Worm (Caenorhabditis elegans) whole organism, L1 larva: ENCODE data around the gene Y57G11B.3.
A peak's percentile ranks its signal among the peaks of the same experiment; 100 is the strongest.

ENCODE experiments used
- C04F5.9 ChIP-seq: sonication (generic microtip); optimal IDR thresholded peaks from 2 replicates; lab custom pipeline; 2016; ENCODE audit warnings: missing genetic modification characterization, missing compliant biosample characterization
- aha-1 ChIP-seq: fragments of 150-350 bp; optimal IDR thresholded peaks from 2 replicates; lab custom pipeline; 2014; ENCODE audit warnings: missing biosample characterization, missing genetic modification characterization
- aly-2 ChIP-seq: fragments of 150-350 bp; optimal IDR thresholded peaks from 2 replicates; lab custom pipeline; 2014; ENCODE audit warnings: missing biosample characterization, missing genetic modification characterization
- ama-1 ChIP-seq: fragments of 150-350 bp; optimal IDR thresholded peaks from 2 replicates; lab custom pipeline; 2014
- blmp-1 ChIP-seq: fragments of 150-350 bp; optimal IDR thresholded peaks from 2 replicates; lab custom pipeline; 2014; ENCODE audit warnings: missing biosample characterization, missing genetic modification characterization
- ceh-8 ChIP-seq: fragments of 200-800 bp; sonication (Bioruptor generic); optimal IDR thresholded peaks from 2 replicates; lab custom pipeline; 2018; ENCODE audit warnings: mild to moderate bottlenecking, missing genetic modification characterization, moderate library complexity, missing compliant biosample characterization
- ceh-82 ChIP-seq, 3 experiments: fragments of 150-350 bp in 1 of 3; sonication (generic microtip) in 2 of 3; optimal IDR thresholded peaks; 2 replicates each; lab custom pipeline; 2014 to 2017; ENCODE audit warnings: missing biosample characterization in 3 of 3, missing genetic modification characterization in 3 of 3
- ceh-88 ChIP-seq: fragments of 200-800 bp; sonication (Bioruptor generic); IDR thresholded peaks from 2 replicates; pipeline ENCODE4 v1.3.6; 2022; ENCODE audit warnings: missing genetic modification characterization, missing compliant biosample characterization
- ceh-90 ChIP-seq: sonication (generic microtip); optimal IDR thresholded peaks from 2 replicates; lab custom pipeline; 2016; ENCODE audit warnings: missing genetic modification characterization, missing compliant biosample characterization
- ces-1 ChIP-seq: fragments of 150-350 bp; optimal IDR thresholded peaks from 2 replicates; lab custom pipeline; 2014; ENCODE audit warnings: missing biosample characterization, missing genetic modification reagents, missing genetic modification characterization
- dsc-1 ChIP-seq: sonication (generic microtip); optimal IDR thresholded peaks from 2 replicates; lab custom pipeline; 2016; ENCODE audit warnings: mild to moderate bottlenecking, missing genetic modification characterization, missing compliant biosample characterization
- efl-1 ChIP-seq, 4 experiments: fragments of 150-350 bp; optimal IDR thresholded peaks in 3 of 4; peaks in 1 of 4; 1 replicate in 1 of 4; 2 replicates in 3 of 4; lab custom pipeline; 2014; ENCODE audit warnings: missing biosample characterization in 2 of 4, missing genetic modification characterization in 2 of 4, missing genetic modification reagents in 2 of 4
- egl-13 ChIP-seq: sonication (generic microtip); optimal IDR thresholded peaks from 2 replicates; lab custom pipeline; 2016; ENCODE audit warnings: missing genotype, missing genetic modification reagents, missing genetic modification characterization, missing compliant biosample characterization
- egl-27 ChIP-seq, 2 experiments: fragments of 150-350 bp in 1 of 2; sonication (generic microtip); optimal IDR thresholded peaks; 3 replicates each; lab custom pipeline; 2017 to 2018; ENCODE audit warnings: missing biosample characterization in 2 of 2, missing genetic modification characterization in 2 of 2, missing genetic modification reagents in 2 of 2
- fkh-10 ChIP-seq: sonication (generic microtip); optimal IDR thresholded peaks from 2 replicates; lab custom pipeline; 2017; ENCODE audit warnings: missing biosample characterization, missing genetic modification reagents, missing genetic modification characterization
- fkh-4 ChIP-seq: sonication (generic microtip); optimal IDR thresholded peaks from 2 replicates; lab custom pipeline; 2016; ENCODE audit warnings: missing compliant biosample characterization, missing genetic modification characterization, borderline replicate concordance
- fkh-8 ChIP-seq: sonication (generic microtip); optimal IDR thresholded peaks from 2 replicates; lab custom pipeline; 2016; ENCODE audit warnings: mild to moderate bottlenecking, missing genetic modification characterization, missing compliant biosample characterization
- fos-1 ChIP-seq: fragments of 150-350 bp; optimal IDR thresholded peaks from 2 replicates; lab custom pipeline; 2014; ENCODE audit warnings: missing biosample characterization, missing genetic modification characterization
- grh-1 ChIP-seq: fragments of 200-800 bp; sonication (Bioruptor generic); IDR thresholded peaks from 2 replicates; pipeline ENCODE4 v1.3.6; 2022; ENCODE audit warnings: missing genetic modification reagents, missing genetic modification characterization, missing compliant biosample characterization
- hlh-17 ChIP-seq: fragments of 200-800 bp; sonication (Bioruptor generic); optimal IDR thresholded peaks from 2 replicates; lab custom pipeline; 2018; ENCODE audit warnings: missing genetic modification characterization, mild to moderate bottlenecking, missing compliant biosample characterization, moderate library complexity, borderline replicate concordance
- hlh-4 ChIP-seq: sonication (generic microtip); optimal IDR thresholded peaks from 2 replicates; lab custom pipeline; 2016; ENCODE audit warnings: mild to moderate bottlenecking, missing genetic modification characterization, missing compliant biosample characterization
- hpl-2 ChIP-seq: fragments of 150-350 bp; optimal IDR thresholded peaks from 2 replicates; lab custom pipeline; 2014; ENCODE audit warnings: missing biosample characterization, missing genetic modification reagents, missing genetic modification characterization
- isw-1 ChIP-seq: fragments of 200-800 bp; sonication (Bioruptor generic); IDR thresholded peaks from 2 replicates; pipeline ENCODE4 v1.3.6; 2022; ENCODE audit warnings: missing genetic modification characterization, missing compliant biosample characterization
- jun-1 ChIP-seq: fragments of 150-350 bp; optimal IDR thresholded peaks from 2 replicates; lab custom pipeline; 2014; ENCODE audit warnings: missing biosample characterization, missing genetic modification reagents, missing genetic modification characterization
- lin-14 ChIP-seq: fragments of 200-800 bp; sonication (Bioruptor generic); optimal IDR thresholded peaks from 2 replicates; lab custom pipeline; 2018; ENCODE audit warnings: mild to moderate bottlenecking, missing genetic modification characterization, moderate library complexity, missing compliant biosample characterization
- lin-35 ChIP-seq, 2 experiments: fragments of 150-350 bp; optimal IDR thresholded peaks; 2 replicates each; lab custom pipeline; 2014; ENCODE audit warnings: missing biosample characterization in 2 of 2, missing genetic modification characterization in 2 of 2, missing genetic modification reagents in 2 of 2
- lin-39 ChIP-seq: fragments of 150-350 bp; optimal IDR thresholded peaks from 2 replicates; lab custom pipeline; 2014; ENCODE audit warnings: missing biosample characterization, missing genetic modification reagents, missing genetic modification characterization
- lsy-2 ChIP-seq, 2 experiments: fragments of 150-350 bp; optimal IDR thresholded peaks; 2 replicates each; lab custom pipeline; 2014; ENCODE audit warnings: missing biosample characterization in 2 of 2, missing genetic modification characterization in 2 of 2
- mdl-1 ChIP-seq, 2 experiments: fragments of 150-350 bp; optimal IDR thresholded peaks; 2 replicates each; lab custom pipeline; 2014 to 2017; ENCODE audit warnings: missing biosample characterization in 2 of 2, missing genetic modification characterization in 2 of 2, inconsistent platforms in 1 of 2
- nhr-11 ChIP-seq: fragments of 150-350 bp; optimal IDR thresholded peaks from 2 replicates; lab custom pipeline; 2014; ENCODE audit warnings: missing biosample characterization, missing genetic modification characterization
- nhr-12 ChIP-seq: sonication (generic microtip); optimal IDR thresholded peaks from 2 replicates; lab custom pipeline; 2017; ENCODE audit warnings: missing biosample characterization, missing genetic modification characterization
- nhr-20 ChIP-seq: sonication (generic microtip); optimal IDR thresholded peaks from 2 replicates; lab custom pipeline; 2016; ENCODE audit warnings: mild to moderate bottlenecking, missing genetic modification characterization, missing compliant biosample characterization
- nhr-237 ChIP-seq: fragments of 150-350 bp; optimal IDR thresholded peaks from 2 replicates; lab custom pipeline; 2014; ENCODE audit warnings: missing biosample characterization, missing genetic modification characterization
- nhr-47 ChIP-seq: sonication (generic microtip); optimal IDR thresholded peaks from 2 replicates; lab custom pipeline; 2016; ENCODE audit warnings: mild to moderate bottlenecking, missing genetic modification characterization, moderate library complexity, missing compliant biosample characterization
- nhr-71 ChIP-seq: sonication (generic microtip); optimal IDR thresholded peaks from 2 replicates; lab custom pipeline; 2016; ENCODE audit warnings: mild to moderate bottlenecking, missing genetic modification characterization, moderate library complexity, missing compliant biosample characterization
- nhr-76 ChIP-seq: sonication (generic microtip); optimal IDR thresholded peaks from 2 replicates; lab custom pipeline; 2017; ENCODE audit warnings: missing biosample characterization, missing genetic modification characterization
- nhr-90 ChIP-seq: sonication (generic microtip); optimal IDR thresholded peaks from 2 replicates; lab custom pipeline; 2016; ENCODE audit warnings: mild to moderate bottlenecking, missing genetic modification characterization, missing compliant biosample characterization; ENCODE audit not compliant: poor library complexity
- pax-3 ChIP-seq: fragments of 200-800 bp; sonication (Bioruptor generic); optimal IDR thresholded peaks from 2 replicates; lab custom pipeline; 2018; ENCODE audit warnings: mild to moderate bottlenecking, missing genetic modification characterization, moderate library complexity, missing compliant biosample characterization
- pqm-1 ChIP-seq: sonication (generic microtip); optimal IDR thresholded peaks from 3 replicates; lab custom pipeline; 2017; ENCODE audit warnings: missing biosample characterization, missing genetic modification characterization
- rnt-1 ChIP-seq: sonication (generic microtip); optimal IDR thresholded peaks from 2 replicates; lab custom pipeline; 2016; ENCODE audit warnings: mild to moderate bottlenecking, missing genetic modification characterization, moderate library complexity, missing compliant biosample characterization
- skn-1 ChIP-seq: fragments of 150-350 bp; optimal IDR thresholded peaks from 2 replicates; lab custom pipeline; 2014; ENCODE audit warnings: missing biosample characterization, missing genetic modification characterization
- snpc-4 ChIP-seq: fragments of 150-350 bp; optimal IDR thresholded peaks from 2 replicates; lab custom pipeline; 2014; ENCODE audit warnings: missing biosample characterization, missing genetic modification characterization
- sox-4 ChIP-seq: sonication (generic microtip); optimal IDR thresholded peaks from 2 replicates; lab custom pipeline; 2016; ENCODE audit warnings: missing genetic modification characterization, missing compliant biosample characterization
- sptf-1 ChIP-seq: fragments of 150-350 bp; optimal IDR thresholded peaks from 2 replicates; lab custom pipeline; 2014; ENCODE audit warnings: missing biosample characterization, missing genetic modification characterization
- sup-37 ChIP-seq: fragments of 200-800 bp; sonication (Bioruptor generic); optimal IDR thresholded peaks from 2 replicates; lab custom pipeline; 2018; ENCODE audit warnings: mild to moderate bottlenecking, missing genetic modification characterization, missing compliant biosample characterization
- tlp-1 ChIP-seq: fragments of 150-350 bp; optimal IDR thresholded peaks from 2 replicates; lab custom pipeline; 2014; ENCODE audit warnings: missing biosample characterization, missing genetic modification characterization
- unc-30 ChIP-seq: sonication (generic microtip); optimal IDR thresholded peaks from 2 replicates; lab custom pipeline; 2017; ENCODE audit warnings: missing biosample characterization, missing genetic modification characterization
- unc-98 ChIP-seq: fragments of 200-800 bp; sonication (Bioruptor generic); IDR thresholded peaks from 2 replicates; pipeline ENCODE4 v1.3.6; 2022; ENCODE audit warnings: missing genetic modification characterization, missing compliant biosample characterization
- vab-15 ChIP-seq: sonication (generic microtip); optimal IDR thresholded peaks from 2 replicates; lab custom pipeline; 2017; ENCODE audit warnings: missing genotype, mild to moderate bottlenecking, missing genetic modification characterization, missing compliant biosample characterization
- xbp-1 ChIP-seq: sonication (generic microtip); optimal IDR thresholded peaks from 2 replicates; lab custom pipeline; 2016; ENCODE audit warnings: missing genetic modification characterization, missing compliant biosample characterization
- ztf-4 ChIP-seq: fragments of 150-350 bp; optimal IDR thresholded peaks from 2 replicates; lab custom pipeline; 2014; ENCODE audit warnings: missing biosample characterization, missing genetic modification characterization

Gene Y57G11B.3

ce11 chrIV:14622109-14622508, 47.9 kb upstream of the Y57G11B.3 start (continued):
- no peak for TF ChIP-seq ztf-4
- TF ChIP-seq vab-15 (tag; lab: Kevin White, UChicago) = no peak
- no peak for TF ChIP-seq lin-35 (GFP tag; optimal IDR thresholded peaks at IDR 0.05; lab: Kevin White, UChicago)
- TF ChIP-seq unc-98 = no peak
- no peak for TF ChIP-seq ces-1 (GFP tag; lab: Kevin White, UChicago)
- TF ChIP-seq lin-39 (tag; lab: Kevin White, UChicago) = no peak
- peak; percentile 21 for TF ChIP-seq jun-1 (tag; lab: Kevin White, UChicago)
- no peak for TF ChIP-seq sptf-1 (tag; lab: Kevin White, UChicago)
- no peak for TF ChIP-seq unc-30 (tag; lab: Kevin White, UChicago)
- no peak for TF ChIP-seq aha-1 (tag; lab: Kevin White, UChicago)
- TF ChIP-seq fkh-8 (tag; lab: Kevin White, UChicago) = peak; percentile 94
- no peak for TF ChIP-seq snpc-4 (tag; lab: Kevin White, UChicago)
- no peak for TF ChIP-seq ama-1 (lab: Kevin White, UChicago)
- peak; percentile 61 for TF ChIP-seq egl-13 (tag; lab: Kevin White, UChicago)
- no peak for TF ChIP-seq nhr-76 (tag; lab: Kevin White, UChicago)
- no peak for TF ChIP-seq ceh-90 (tag; lab: Kevin White, UChicago)
- no peak for TF ChIP-seq nhr-11 (tag; lab: Kevin White, UChicago)
- TF ChIP-seq nhr-47 (tag; lab: Kevin White, UChicago) = peak; percentile 75
- no peak for TF ChIP-seq sup-37
- no peak for TF ChIP-seq aly-2 (tag; lab: Kevin White, UChicago)
- TF ChIP-seq nhr-90 (tag; lab: Kevin White, UChicago) = no peak
- TF ChIP-seq lsy-2 (tag; optimal IDR thresholded peaks at IDR 0.05; lab: Kevin White, UChicago) = peak; percentile 29 to 31
- no peak for TF ChIP-seq nhr-237 (tag; lab: Kevin White, UChicago)
- no peak for TF ChIP-seq hlh-17 (GFP tag; lab: Kevin White, UChicago)
- TF ChIP-seq sox-4 = peak; percentile 47
- peak; percentile 14 for TF ChIP-seq xbp-1 (tag; lab: Kevin White, UChicago)
- peak in 1 of 3 experiments; percentile 58 for TF ChIP-seq ceh-82 (tag; optimal IDR thresholded peaks at IDR 0.05; lab: Kevin White, UChicago)
- no peak for TF ChIP-seq fos-1 (tag; lab: Kevin White, UChicago)
- no peak for TF ChIP-seq C04F5.9 (tag; lab: Kevin White, UChicago)
- TF ChIP-seq skn-1 (tag; lab: Kevin White, UChicago) = no peak
- TF ChIP-seq blmp-1 (tag; lab: Kevin White, UChicago) = no peak
- TF ChIP-seq grh-1 (GFP tag; lab: Robert Waterston, UW) = no peak
- TF ChIP-seq ceh-88 (GFP tag; lab: Robert Waterston, UW) = no peak; the same call in 1 of the 2 replicates
- TF ChIP-seq egl-27 (tag; optimal IDR thresholded peaks at IDR 0.05; lab: Kevin White, UChicago) = no peak
- no peak for TF ChIP-seq mdl-1 (tag; optimal IDR thresholded peaks at IDR 0.05; lab: Kevin White, UChicago)
- no peak for TF ChIP-seq hpl-2 (GFP tag; lab: Kevin White, UChicago)
- no peak for TF ChIP-seq tlp-1 (tag; lab: Kevin White, UChicago)
- no peak for TF ChIP-seq ceh-8 (GFP tag; lab: Kevin White, UChicago)
- TF ChIP-seq hlh-4 (tag; lab: Kevin White, UChicago) = peak; percentile 88
- TF ChIP-seq pqm-1 (tag; lab: Kevin White, UChicago) = no peak
- TF ChIP-seq nhr-12 (tag; lab: Kevin White, UChicago) = no peak
- TF ChIP-seq, all 84 proteins: peak for 20

DNA sequence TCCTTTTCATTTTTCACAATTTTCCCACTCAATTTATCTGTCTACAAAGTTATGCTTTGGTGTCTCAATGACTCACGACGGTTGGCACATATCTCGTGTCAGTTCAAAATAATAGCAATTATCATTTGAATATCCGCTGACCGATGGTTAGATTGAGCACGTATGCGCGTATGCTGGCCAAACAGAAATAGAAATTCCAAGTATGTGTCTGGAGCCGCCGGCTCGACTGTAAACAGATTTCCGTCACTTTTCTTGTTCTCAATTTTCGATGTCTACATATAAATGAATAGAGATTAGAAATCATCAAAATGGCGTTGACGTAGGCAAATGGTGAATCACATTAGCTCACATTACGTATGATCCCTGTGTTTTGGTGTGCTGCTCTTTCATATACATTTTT, 46.9 kb upstream of the Y57G11B.3 start:
- no peak for TF ChIP-seq ama-1 (lab: Kevin White, UChicago)
- TF ChIP-seq nhr-20 = peak; percentile 34
- no peak for TF ChIP-seq xbp-1 (tag; lab: Kevin White, UChicago)
- TF ChIP-seq isw-1 (GFP tag; lab: Robert Waterston, UW) = no peak
- peak; percentile 81 for TF ChIP-seq fkh-8 (tag; lab: Kevin White, UChicago)
- peak; percentile 77 for TF ChIP-seq nhr-71 (tag; lab: Kevin White, UChicago)
- peak; percentile 44 for TF ChIP-seq ceh-8 (GFP tag; lab: Kevin White, UChicago)
- no peak for TF ChIP-seq rnt-1
- TF ChIP-seq dsc-1 (tag; lab: Kevin White, UChicago) = peak; percentile 72
- peak; percentile 54 for TF ChIP-seq pax-3 (tag; lab: Kevin White, UChicago)
- TF ChIP-seq lin-14 (GFP tag; lab: Kevin White, UChicago) = peak; percentile 2
- no peak for TF ChIP-seq fkh-4 (tag; lab: Kevin White, UChicago)
- TF ChIP-seq fkh-10 (GFP tag; lab: Kevin White, UChicago) = peak; percentile 4
- TF ChIP-seq efl-1 (optimal IDR thresholded peaks at IDR 0.05; lab: Kevin White, UChicago) = no peak
- TF ChIP-seq efl-1 (GFP tag; optimal IDR thresholded peaks at IDR 0.05 in 1 of 2; lab: Kevin White, UChicago) = peak in 1 of 2 experiments; percentile 19
- TF ChIP-seq egl-13 (tag; lab: Kevin White, UChicago) = no peak
- TF ChIP-seq nhr-47 (tag; lab: Kevin White, UChicago) = peak; percentile 33
- TF ChIP-seq, all 84 proteins: peak for 10
